Fruit fly (Drosophila melanogaster) whole organism, adult: ENCODE results near the gene cactin.

ENCODE experiments used
- CG11617 ChIP-seq: fragments of 200-800 bp; sonication (Bioruptor generic); optimal IDR thresholded peaks from 2 replicates; lab custom pipeline; 2017; ENCODE audit warnings: mild to moderate bottlenecking, missing biosample characterization, missing genetic modification reagents, missing genetic modification characterization
- CG1620 ChIP-seq: fragments of 200-800 bp; sonication (Bioruptor generic); optimal IDR thresholded peaks from 2 replicates; lab custom pipeline; 2016; ENCODE audit warnings: missing biosample characterization, missing genetic modification characterization
- Clk ChIP-seq: fragments of 200-800 bp; sonication (Bioruptor generic); optimal IDR thresholded peaks from 2 replicates; lab custom pipeline; 2017; ENCODE audit warnings: missing biosample characterization, missing genetic modification characterization
- kay ChIP-seq: fragments of 200-800 bp; sonication (Bioruptor generic); peaks from one replicate; lab custom pipeline; 2016; ENCODE audit warnings: missing biosample characterization, missing genetic modification characterization, borderline replicate concordance
- pad ChIP-seq: fragments of 200-800 bp; sonication (Bioruptor generic); optimal IDR thresholded peaks from 3 replicates; lab custom pipeline; 2017; ENCODE audit warnings: missing biosample characterization, missing genetic modification characterization, mild to moderate bottlenecking, moderate library complexity, missing genetic modification reagents
- toe ChIP-seq: fragments of 200-800 bp; sonication (Bioruptor generic); optimal IDR thresholded peaks from 2 replicates; lab custom pipeline; 2016; ENCODE audit warnings: missing biosample characterization, missing genetic modification characterization

DNA sequence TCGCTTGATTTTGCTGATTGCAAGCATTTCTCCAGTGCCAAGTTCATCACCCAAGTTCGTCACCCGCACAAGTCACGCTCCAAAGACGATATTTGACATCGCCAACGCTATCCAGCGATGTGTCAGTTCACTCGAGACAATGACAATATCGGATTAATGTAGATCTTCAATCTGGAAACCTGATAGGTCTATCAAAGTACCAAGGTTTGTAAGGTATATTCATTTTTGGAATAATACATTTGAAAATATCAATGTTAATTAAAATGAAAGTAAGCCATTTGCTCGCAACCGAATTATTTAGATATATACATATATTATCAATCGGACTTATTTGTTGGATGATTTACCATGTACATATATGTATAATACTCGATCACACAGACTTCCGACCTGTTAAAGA, 5.0 kb upstream of the cactin start, which contains the start of gene Obp19c:
- no peak for TF ChIP-seq Clk
- no peak for TF ChIP-seq kay (GFP tag; lab: Kevin White, UChicago)
- TF ChIP-seq toe (GFP tag; lab: Kevin White, UChicago) = no peak
- TF ChIP-seq pad (GFP tag; lab: Kevin White, UChicago) = no peak
- TF ChIP-seq CG1620 (GFP tag; lab: Kevin White, UChicago) = no peak
- TF ChIP-seq CG11617 = no peak
